Fruit fly (Drosophila melanogaster) whole organism, embryonic: Measurements from ENCODE around the gene SMC6.

Source experiments
- Abd-B ChIP-seq: fragments of 200-800 bp; sonication (Bioruptor generic); optimal IDR thresholded peaks from 2 replicates; lab custom pipeline; 2018; ENCODE audit warnings: missing biosample characterization, mild to moderate bottlenecking, missing genetic modification characterization, moderate library complexity
- Atf6 ChIP-seq: fragments of 200-800 bp; sonication (Bioruptor generic); IDR thresholded peaks from 2 replicates; pipeline ENCODE4 v1.3.6; 2022; ENCODE audit warnings: missing biosample characterization, missing genetic modification characterization
- B-H1 ChIP-seq: fragments of 200-800 bp; sonication (Bioruptor generic); IDR thresholded peaks from 3 replicates; pipeline ENCODE4 v1.3.6; 2022; ENCODE audit warnings: missing biosample characterization, missing genetic modification characterization
- CG11085 ChIP-seq: fragments of 200-800 bp; sonication (Bioruptor generic); IDR thresholded peaks from 2 replicates; pipeline ENCODE4 v1.3.6; 2022; ENCODE audit warnings: missing biosample characterization, missing genetic modification characterization
- CG1233 ChIP-seq: fragments of 200-800 bp; sonication (Bioruptor generic); optimal IDR thresholded peaks from 4 replicates; lab custom pipeline; 2018; ENCODE audit warnings: missing biosample characterization, mild to moderate bottlenecking, missing genetic modification characterization
- CG13775 ChIP-seq: fragments of 200-800 bp; sonication (Bioruptor generic); optimal IDR thresholded peaks from 3 replicates; lab custom pipeline; 2017; ENCODE audit warnings: missing biosample characterization, mild to moderate bottlenecking, missing genetic modification characterization
- CG15011 ChIP-seq: fragments of 200-800 bp; sonication (Bioruptor generic); optimal IDR thresholded peaks from 3 replicates; lab custom pipeline; 2018; ENCODE audit warnings: missing biosample characterization, mild to moderate bottlenecking, missing genetic modification characterization
- CG15601 ChIP-seq: fragments of 200-800 bp; sonication (Bioruptor generic); optimal IDR thresholded peaks from 3 replicates; lab custom pipeline; 2019; ENCODE audit warnings: missing biosample characterization, mild to moderate bottlenecking, missing genetic modification characterization, moderate library complexity
- CG1602 ChIP-seq: fragments of 200-800 bp; sonication (Bioruptor generic); optimal IDR thresholded peaks from 3 replicates; lab custom pipeline; 2016; ENCODE audit warnings: missing biosample characterization, missing genetic modification characterization
- CG16815 ChIP-seq: fragments of 200-800 bp; sonication (Bioruptor generic); optimal IDR thresholded peaks from 3 replicates; lab custom pipeline; 2017; ENCODE audit warnings: missing biosample characterization, mild to moderate bottlenecking, missing genetic modification characterization
- CG17361 ChIP-seq: fragments of 200-800 bp; sonication (Bioruptor generic); IDR thresholded peaks from 3 replicates; pipeline ENCODE4 v1.3.6; 2022; ENCODE audit warnings: missing biosample characterization, missing genetic modification characterization
- CG32767 ChIP-seq: fragments of 200-800 bp; sonication (Bioruptor generic); IDR thresholded peaks from 2 replicates; pipeline ENCODE4 v1.3.6; 2022; ENCODE audit warnings: missing biosample characterization, missing genetic modification characterization
- CG4730 ChIP-seq: fragments of 200-800 bp; sonication (Bioruptor generic); IDR thresholded peaks from 2 replicates; pipeline ENCODE4 v1.3.6; 2022; ENCODE audit warnings: missing biosample characterization, missing genetic modification characterization
- CG6689 ChIP-seq: fragments of 200-800 bp; sonication (Bioruptor generic); IDR thresholded peaks from 2 replicates; pipeline ENCODE4 v1.3.6; 2022; ENCODE audit warnings: missing biosample characterization, missing genetic modification characterization
- CG6791 ChIP-seq: fragments of 200-800 bp; sonication (Bioruptor generic); IDR thresholded peaks from 3 replicates; pipeline ENCODE4 v1.3.6; 2022; ENCODE audit warnings: missing biosample characterization, missing genetic modification characterization; ENCODE audit not compliant: partially characterized antibody
- CG7271 ChIP-seq: fragments of 200-800 bp; sonication (Bioruptor generic); optimal IDR thresholded peaks from 2 replicates; lab custom pipeline; 2018; ENCODE audit warnings: missing biosample characterization, mild to moderate bottlenecking, missing genetic modification characterization, moderate library complexity
- CG8924 ChIP-seq: fragments of 200-800 bp; optimal IDR thresholded peaks from 3 replicates; lab custom pipeline; 2019; ENCODE audit warnings: missing biosample characterization, mild to moderate bottlenecking, missing genetic modification characterization, moderate library complexity
- CoRest ChIP-seq: fragments of 200-800 bp; sonication (Bioruptor generic); optimal IDR thresholded peaks from 3 replicates; lab custom pipeline; 2018; ENCODE audit warnings: missing biosample characterization, mild to moderate bottlenecking, missing genetic modification characterization, moderate library complexity
- Dref ChIP-seq: fragments of 200-800 bp; sonication (Bioruptor generic); IDR thresholded peaks from 2 replicates; pipeline ENCODE4 v1.3.6; 2022; ENCODE audit warnings: missing biosample characterization, missing genetic modification characterization
- E2f1 ChIP-seq: fragments of 200-800 bp; sonication (Bioruptor generic); IDR thresholded peaks from 2 replicates; pipeline ENCODE4 v1.3.6; 2022; ENCODE audit warnings: missing biosample characterization, missing genetic modification characterization
- Fer1 ChIP-seq: fragments of 200-800 bp; sonication (Bioruptor generic); optimal IDR thresholded peaks from 2 replicates; lab custom pipeline; 2017; ENCODE audit warnings: missing biosample characterization, mild to moderate bottlenecking, missing genetic modification characterization
- Fer2 ChIP-seq: fragments of 200-800 bp; sonication (Bioruptor generic); optimal IDR thresholded peaks from 2 replicates; lab custom pipeline; 2018; ENCODE audit warnings: missing biosample characterization, mild to moderate bottlenecking, missing genetic modification characterization, moderate library complexity
- H2.0 ChIP-seq: fragments of 200-800 bp; sonication (Bioruptor generic); IDR thresholded peaks from 2 replicates; pipeline ENCODE4 v1.3.6; 2022; ENCODE audit warnings: missing biosample characterization, missing genetic modification characterization
- Hr78 ChIP-seq, 2 experiments: fragments of 200-800 bp in 1 of 2; fragments of >200 bp in 1 of 2; sonication (Bioruptor generic) in 1 of 2; optimal IDR thresholded peaks; 2 replicates each; lab custom pipeline; 2017 to 2019; ENCODE audit warnings: missing biosample characterization in 2 of 2, missing genetic modification characterization in 2 of 2, mild to moderate bottlenecking in 1 of 2, moderate library complexity in 1 of 2
- Mad ChIP-seq: fragments of 200-800 bp; sonication (Bioruptor generic); optimal IDR thresholded peaks from 2 replicates; lab custom pipeline; 2016; ENCODE audit warnings: missing biosample characterization, missing genetic modification characterization
- Max ChIP-seq: fragments of 200-800 bp; sonication (Bioruptor generic); optimal IDR thresholded peaks from 2 replicates; lab custom pipeline; 2016; ENCODE audit warnings: missing biosample characterization, mild to moderate bottlenecking, missing genetic modification characterization
- Meics ChIP-seq: fragments of 200-800 bp; sonication (Bioruptor generic); optimal IDR thresholded peaks from 2 replicates; lab custom pipeline; 2017; ENCODE audit warnings: missing biosample characterization, mild to moderate bottlenecking, missing genetic modification characterization
- Nf-YA ChIP-seq: fragments of 200-800 bp; sonication (Bioruptor generic); IDR thresholded peaks from 2 replicates; pipeline ENCODE4 v1.3.6; 2022; ENCODE audit warnings: missing biosample characterization, missing genetic modification characterization
- Pdp1 ChIP-seq, 2 experiments: fragments of 200-800 bp; sonication (Bioruptor generic); optimal IDR thresholded peaks; 3 replicates each; lab custom pipeline; 2016; ENCODE audit warnings: missing biosample characterization in 2 of 2, missing genetic modification characterization in 2 of 2, mild to moderate bottlenecking in 1 of 2, moderate library complexity in 1 of 2
- Taf1 ChIP-seq: fragments of 200-800 bp; sonication (Bioruptor generic); IDR thresholded peaks from 2 replicates; pipeline ENCODE4 v1.3.6; 2022; ENCODE audit warnings: missing biosample characterization, missing genetic modification characterization
- Trl ChIP-seq, 3 experiments: fragments of >200 bp in 2 of 3; fragments of 200-800 bp in 1 of 3; sonication (Bioruptor generic) in 1 of 3; optimal IDR thresholded peaks; 2 replicates in 1 of 3; 3 replicates in 2 of 3; lab custom pipeline; 2016 to 2017; ENCODE audit warnings: missing biosample characterization in 1 of 3, missing genetic modification characterization in 1 of 3
- Xrp1 ChIP-seq: fragments of 200-800 bp; sonication (Bioruptor generic); IDR thresholded peaks from 2 replicates; pipeline ENCODE4 v1.3.6; 2022; ENCODE audit warnings: missing biosample characterization, missing genetic modification characterization
- ac ChIP-seq: fragments of 200-800 bp; sonication (Bioruptor generic); optimal IDR thresholded peaks from 3 replicates; lab custom pipeline; 2017; ENCODE audit warnings: missing biosample characterization, mild to moderate bottlenecking, missing genetic modification characterization
- bigmax ChIP-seq: fragments of 200-800 bp; sonication (Bioruptor generic); optimal IDR thresholded peaks from 2 replicates; lab custom pipeline; 2018; ENCODE audit warnings: missing biosample characterization, mild to moderate bottlenecking, missing genetic modification characterization
- btn ChIP-seq: fragments of 200-800 bp; sonication (Bioruptor generic); optimal IDR thresholded peaks from 2 replicates; lab custom pipeline; 2016; ENCODE audit warnings: missing biosample characterization, missing genetic modification characterization
- cwo ChIP-seq: fragments of 200-800 bp; sonication (Bioruptor generic); optimal IDR thresholded peaks from 3 replicates; lab custom pipeline; 2017; ENCODE audit warnings: missing biosample characterization, missing genetic modification characterization, mild to moderate bottlenecking, moderate library complexity, missing genetic modification reagents
- dpn ChIP-seq, 2 experiments: fragments of 200-800 bp; sonication (Bioruptor generic); optimal IDR thresholded peaks; 3 replicates each; lab custom pipeline; 2016; ENCODE audit warnings: missing biosample characterization in 2 of 2, missing genetic modification characterization in 2 of 2
- esg ChIP-seq: fragments of 200-800 bp; sonication (Bioruptor generic); conservative IDR thresholded peaks from 2 replicates; pipeline ENCODE4 v1.3.6; 2022; ENCODE audit warnings: missing biosample characterization, missing genetic modification characterization
- hbn ChIP-seq: fragments of 200-800 bp; sonication (Bioruptor generic); IDR thresholded peaks from 2 replicates; pipeline ENCODE4 v1.3.6; 2022; ENCODE audit warnings: missing biosample characterization, missing genetic modification characterization; ENCODE audit not compliant: partially characterized antibody
- nerfin-1 ChIP-seq: fragments of 200-800 bp; sonication (Bioruptor generic); optimal IDR thresholded peaks from 3 replicates; lab custom pipeline; 2019; ENCODE audit warnings: missing biosample characterization, mild to moderate bottlenecking, missing genetic modification characterization, moderate library complexity
- onecut ChIP-seq: fragments of 200-800 bp; sonication (Bioruptor generic); IDR thresholded peaks from 2 replicates; pipeline ENCODE4 v1.3.6; 2022; ENCODE audit warnings: missing biosample characterization, missing genetic modification characterization
- pan ChIP-seq, 4 experiments: fragments of >200 bp in 3 of 4; fragments of 200-800 bp in 1 of 4; sonication (Bioruptor generic) in 1 of 4; optimal IDR thresholded peaks in 3 of 4; IDR thresholded peaks in 1 of 4; 2 replicates each; pipeline versions ENCODE4 v1.3.6 to Lab custom; 2017 to 2022; ENCODE audit warnings: missing biosample characterization in 2 of 4, missing genetic modification characterization in 2 of 4, mixed read lengths in 1 of 4
- phol ChIP-seq: fragments of 200-800 bp; sonication (Bioruptor generic); optimal IDR thresholded peaks from 3 replicates; lab custom pipeline; 2018; ENCODE audit warnings: missing biosample characterization, mild to moderate bottlenecking, missing genetic modification characterization, moderate library complexity
- sisA ChIP-seq: fragments of 200-800 bp; sonication (Bioruptor generic); IDR thresholded peaks from 2 replicates; pipeline ENCODE4 v1.3.6; 2022; ENCODE audit warnings: missing biosample characterization, missing genetic modification characterization
- ssp ChIP-seq: fragments of 200-800 bp; sonication (Bioruptor generic); IDR thresholded peaks from 2 replicates; pipeline ENCODE4 v1.3.6; 2022; ENCODE audit warnings: missing biosample characterization, missing genetic modification characterization
- stwl ChIP-seq: fragments of 200-800 bp; sonication (Bioruptor generic); optimal IDR thresholded peaks from 3 replicates; lab custom pipeline; 2018; ENCODE audit warnings: missing biosample characterization, mild to moderate bottlenecking, missing genetic modification characterization, moderate library complexity
- tup ChIP-seq: fragments of 200-800 bp; sonication (Bioruptor generic); optimal IDR thresholded peaks from 2 replicates; lab custom pipeline; 2016; ENCODE audit warnings: missing biosample characterization, mild to moderate bottlenecking, missing genetic modification characterization, moderate library complexity
- zfh1 ChIP-seq: fragments of 200-800 bp; sonication (Bioruptor generic); IDR thresholded peaks from 3 replicates; pipeline ENCODE4 v1.3.6; 2022; ENCODE audit warnings: missing biosample characterization, missing genetic modification characterization

SMC6 gene

DNA sequence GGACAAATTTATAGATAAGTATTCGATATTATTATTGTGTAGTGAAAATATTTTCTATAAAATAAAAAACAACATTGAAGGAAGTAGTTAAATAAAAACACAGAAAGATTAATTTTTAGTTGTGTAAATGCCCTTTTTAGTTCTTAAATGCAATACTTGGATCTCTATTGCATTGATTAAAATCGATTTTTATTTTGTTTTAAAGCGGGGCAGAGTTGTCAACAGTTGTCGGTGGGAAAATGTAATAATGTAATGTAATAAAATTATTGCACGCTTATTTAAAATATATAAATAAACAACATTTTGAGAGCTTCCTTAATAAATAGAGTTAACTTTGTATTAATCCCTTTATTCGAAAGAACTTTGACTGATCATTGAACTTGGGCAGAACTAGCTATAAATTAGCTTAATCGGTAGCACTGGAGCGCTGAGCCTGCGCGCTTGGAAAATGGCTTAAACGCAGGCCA, 29.6 kb downstream of the SMC6 start, which contains the start of gene Apc2 (continued):
- TF ChIP-seq Max (GFP tag; lab: Kevin White, UChicago) (peak; percentile 35), dpn (GFP tag; optimal IDR thresholded peaks at IDR 0.05; lab: Kevin White, UChicago) (peak; percentile 34 to 61), CG15011 (GFP tag; lab: Kevin White, UChicago) (peak; percentile 14), CG16815 (peak; percentile 18), Trl (optimal IDR thresholded peaks at IDR 0.05; lab: Kevin White, UChicago) (no peak), Trl (GFP tag; optimal IDR thresholded peaks at IDR 0.05; lab: Kevin White, UChicago) (peak; percentile 16), CG1602 (GFP tag; lab: Kevin White, UChicago) (peak; percentile 60), sisA (GFP tag; lab: Robert Waterston, UW) (peak; percentile 66), esg (GFP tag; lab: Robert Waterston, UW) (peak; percentile 72), zfh1 (GFP tag; lab: Robert Waterston, UW) (peak; percentile 63; the same call in 2 of the 3 replicates), Hr78 (GFP tag; optimal IDR thresholded peaks at IDR 0.05; lab: Kevin White, UChicago) (no peak), B-H1 (GFP tag; lab: Robert Waterston, UW) (no peak; the same call in 2 of the 3 replicates), CG1233 (peak; percentile 51), Meics (GFP tag; lab: Kevin White, UChicago) (peak; percentile 63), CG17361 (GFP tag; lab: Robert Waterston, UW) (peak; percentile 85), Atf6 (GFP tag; lab: Robert Waterston, UW) (peak; percentile 45; the same call in 1 of the 2 replicates), H2.0 (GFP tag; lab: Robert Waterston, UW) (peak; percentile 65), nerfin-1 (tag; lab: Kevin White, UChicago) (peak; percentile 24), CG32767 (GFP tag; lab: Robert Waterston, UW) (0 out of 2 replicates have a peak, but pooled peaks have one; percentile 17), Taf1 (0 out of 2 replicates have a peak, but pooled peaks have one; percentile 43), CG6689 (GFP tag; lab: Robert Waterston, UW) (peak; percentile 57; the same call in 1 of the 2 replicates), Abd-B (peak; percentile 72), hbn (GFP tag; lab: Robert Waterston, UW) (no peak; the same call in 1 of the 2 replicates), btn (GFP tag; lab: Kevin White, UChicago) (no peak), stwl (peak; percentile 16), CG13775 (peak; percentile 65), pan (optimal IDR thresholded peaks at IDR 0.05; lab: Kevin White, UChicago) (no peak), pan (GFP tag; optimal IDR thresholded peaks at IDR 0.05 in 1 of 2, IDR thresholded peaks at IDR 0.05 in 1 of 2) (peak in 1 of 2 experiments; percentile 70), onecut (0 out of 2 replicates have a peak, but pooled peaks have one; percentile 24), CG8924 (tag; lab: Kevin White, UChicago) (peak; percentile 65), Pdp1 (GFP tag; optimal IDR thresholded peaks at IDR 0.05; lab: Kevin White, UChicago) (peak; percentile 38 to 64), CG15601 (tag; lab: Kevin White, UChicago) (peak; percentile 47), ac (GFP tag; lab: Kevin White, UChicago) (no peak), Dref (0 out of 2 replicates have a peak, but pooled peaks have one; percentile 31), cwo (GFP tag; lab: Kevin White, UChicago) (no peak), bigmax (no peak), Xrp1 (peak; percentile 76), Fer1 (peak; percentile 30), ssp (GFP tag; lab: Robert Waterston, UW) (0 out of 2 replicates have a peak, but pooled peaks have one; percentile 39), CoRest (tag; lab: Kevin White, UChicago) (peak; percentile 80), CG6791 (GFP tag; lab: Robert Waterston, UW) (no peak), Mad (GFP tag; lab: Kevin White, UChicago) (no peak), CG11085 (GFP tag; lab: Robert Waterston, UW) (no peak), Nf-YA (GFP tag; lab: Robert Waterston, UW) (no peak), CG7271 (tag; lab: Kevin White, UChicago) (no peak), tup (peak; percentile 30), phol (tag; lab: Kevin White, UChicago) (peak; percentile 82), CG4730 (0 out of 2 replicates have a peak, but pooled peaks have one; percentile 13), Fer2 (peak; percentile 42), E2f1 (GFP tag; lab: Robert Waterston, UW) (peak; percentile 56; the same call in 1 of the 2 replicates)
